Fruit fly (Drosophila melanogaster): ENCODE data around the gene CG33263.
A peak's percentile ranks its signal among the peaks of the same experiment; 100 is the strongest.

DNA sequence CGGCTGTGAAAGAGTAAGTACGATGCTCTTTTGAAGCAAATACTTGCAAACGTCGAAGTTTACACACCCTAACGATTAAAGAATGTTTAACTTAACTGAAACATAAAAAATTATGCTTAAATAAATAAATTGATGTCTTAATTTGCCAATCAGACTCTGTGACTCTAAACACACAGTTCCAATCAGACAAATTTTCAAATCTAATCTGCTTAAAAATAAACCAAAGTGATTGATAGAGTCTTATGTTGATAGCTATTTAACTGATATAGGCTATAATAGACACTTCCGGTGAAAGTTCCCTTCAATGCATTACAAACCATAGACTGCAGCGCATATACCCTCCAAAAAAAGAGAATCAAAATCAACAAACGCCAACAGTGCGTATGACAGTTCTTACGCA, 27.6 kb upstream of the CG33263 start:
- TF ChIP-seq CG16779 (tag; optimal IDR thresholded peaks at IDR 0.05) (no peak), CG6276 (GFP tag; optimal IDR thresholded peaks at IDR 0.05) (peak; percentile 60)

Data from whole organism, prepupa.